Fruit fly (Drosophila melanogaster): ENCODE data around the gene ome.

DNA sequence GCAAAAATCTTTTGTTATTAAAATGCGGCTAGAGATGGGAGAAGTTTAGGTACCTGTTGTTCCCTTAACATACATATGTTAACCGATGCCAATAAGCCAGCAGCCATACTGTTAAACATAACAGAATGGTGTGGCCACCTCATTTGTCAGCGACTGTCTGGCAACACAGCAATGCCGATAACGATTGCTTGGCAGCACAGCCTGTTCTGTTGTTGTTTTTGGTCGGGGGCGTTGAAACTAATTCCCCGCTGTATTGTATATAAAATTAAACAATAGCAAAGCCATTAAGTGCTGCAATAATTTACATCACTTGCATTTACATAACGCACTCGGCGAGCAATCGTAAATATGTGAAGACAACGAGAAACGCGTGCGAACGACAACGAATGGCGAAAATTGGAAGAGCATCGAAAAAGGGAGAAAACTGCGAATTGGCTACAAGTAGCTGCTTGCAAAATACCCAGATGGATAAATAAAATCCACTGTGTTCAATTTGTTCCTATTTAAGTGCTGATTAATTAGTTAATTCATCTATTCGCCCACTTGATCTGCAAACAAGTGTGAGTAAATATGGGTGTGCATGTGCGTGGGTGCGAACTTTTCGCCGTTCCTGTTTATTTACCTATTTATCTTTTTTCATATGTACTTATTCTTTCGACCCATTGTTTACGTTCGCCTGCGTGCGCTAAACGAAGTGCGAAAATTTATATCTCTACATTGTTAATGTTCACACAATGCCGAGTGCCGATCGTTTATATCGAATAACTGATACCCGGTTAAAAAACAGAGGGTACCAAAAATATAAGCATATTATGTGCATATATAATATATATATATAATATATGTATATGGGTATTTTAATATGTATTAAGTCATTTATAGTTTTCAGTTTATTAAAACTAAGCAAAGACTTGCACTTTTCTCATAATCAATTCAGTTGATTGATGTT lies 89.5 kb downstream of the ome start, which contains the start of the genes Tsen34 and Mgat4a:
- no peak for TF ChIP-seq CG8478 (optimal IDR thresholded peaks at IDR 0.05)
- TF ChIP-seq psq (optimal IDR thresholded peaks at IDR 0.05), result no peak
- TF ChIP-seq pan (optimal IDR thresholded peaks at IDR 0.05), result no peak
- no peak for TF ChIP-seq EcR (GFP tag; optimal IDR thresholded peaks at IDR 0.05)
- no peak for TF ChIP-seq usp (GFP tag; optimal IDR thresholded peaks at IDR 0.05)
- no peak for TF ChIP-seq Dll (optimal IDR thresholded peaks at IDR 0.05)
